Fruit fly (Drosophila melanogaster) whole organism, pupa: ENCODE results near the gene CG17327.

Experiments
- CG10348 ChIP-seq: fragments of 200-800 bp; sonication (Bioruptor generic); IDR thresholded peaks from 2 replicates; pipeline ENCODE4 v1.3.6; 2022; ENCODE audit warnings: missing biosample characterization, missing genetic modification characterization
- CG13204 ChIP-seq: fragments of 200-800 bp; sonication (Bioruptor generic); optimal IDR thresholded peaks from 2 replicates; lab custom pipeline; 2018; ENCODE audit warnings: missing biosample characterization, mild to moderate bottlenecking, missing genetic modification characterization, moderate library complexity
- CG15710 ChIP-seq: fragments of 200-800 bp; sonication (Bioruptor generic); optimal IDR thresholded peaks from 2 replicates; lab custom pipeline; 2018; ENCODE audit warnings: missing biosample characterization, mild to moderate bottlenecking, missing genetic modification characterization, moderate library complexity
- CG17806 ChIP-seq: fragments of 200-800 bp; sonication (Bioruptor generic); optimal IDR thresholded peaks from 2 replicates; lab custom pipeline; 2018; ENCODE audit warnings: missing biosample characterization, mild to moderate bottlenecking, missing genetic modification characterization, moderate library complexity
- CG34367 ChIP-seq: fragments of 200-800 bp; sonication (Bioruptor generic); optimal IDR thresholded peaks from 2 replicates; lab custom pipeline; 2018; ENCODE audit warnings: missing biosample characterization, mild to moderate bottlenecking, missing genetic modification characterization
- CG8159 ChIP-seq: fragments of 200-800 bp; sonication (Bioruptor generic); optimal IDR thresholded peaks from 3 replicates; lab custom pipeline; 2018; ENCODE audit warnings: missing biosample characterization, mild to moderate bottlenecking, missing genetic modification characterization, moderate library complexity
- CG8301 ChIP-seq: fragments of 200-800 bp; sonication (Bioruptor generic); optimal IDR thresholded peaks from 2 replicates; lab custom pipeline; 2018; ENCODE audit warnings: missing biosample characterization, mild to moderate bottlenecking, missing genetic modification characterization
- D1 ChIP-seq: fragments of 200-800 bp; sonication (Bioruptor generic); optimal IDR thresholded peaks from 2 replicates; lab custom pipeline; 2018; ENCODE audit warnings: missing biosample characterization, mild to moderate bottlenecking, missing genetic modification characterization, moderate library complexity
- EcR ChIP-seq: fragments of 200-800 bp; sonication (Bioruptor generic); optimal IDR thresholded peaks from 3 replicates; lab custom pipeline; 2019; ENCODE audit warnings: missing biosample characterization, missing genetic modification characterization, mild to moderate bottlenecking, moderate library complexity, missing genetic modification reagents
- Pif1A ChIP-seq: fragments of 200-800 bp; sonication (Bioruptor generic); optimal IDR thresholded peaks from 3 replicates; lab custom pipeline; 2016; ENCODE audit warnings: missing biosample characterization, missing genetic modification characterization
- fd96Ca ChIP-seq: fragments of 200-800 bp; sonication (Bioruptor generic); IDR thresholded peaks from 3 replicates; pipeline ENCODE4 v1.3.6; 2022; ENCODE audit warnings: missing biosample characterization, missing genetic modification characterization

dm6 chr3R:13010905-13011620 lies 13.5 kb upstream of the CG17327 start, which contains the start of gene CG8031:
- TF ChIP-seq CG17806 (tag; lab: Kevin White, UChicago) (no peak), Pif1A (GFP tag; lab: Kevin White, UChicago) (no peak), CG8301 (tag; lab: Kevin White, UChicago) (no peak), fd96Ca (GFP tag; lab: Robert Waterston, UW) (no peak), CG34367 (no peak), CG8159 (tag; lab: Kevin White, UChicago) (peak; percentile 99), CG13204 (GFP tag; lab: Kevin White, UChicago) (no peak), CG10348 (no peak), D1 (tag; lab: Kevin White, UChicago) (no peak), CG15710 (tag; lab: Kevin White, UChicago) (no peak), EcR (GFP tag; lab: Kevin White, UChicago) (peak; percentile 100)
